Worm (Caenorhabditis elegans) whole organism, L4/young adult: ENCODE measurements around the gene srh-219.

Source experiments
- W03F9.2 ChIP-seq: fragments of 150-350 bp; optimal IDR thresholded peaks from 2 replicates; lab custom pipeline; 2014; ENCODE audit warnings: missing biosample characterization, missing genetic modification characterization
- dao-5 ChIP-seq: sonication (generic microtip); optimal IDR thresholded peaks from 2 replicates; lab custom pipeline; 2016; ENCODE audit warnings: missing genotype, missing genetic modification characterization, moderate library complexity, missing compliant biosample characterization
- him-1 ChIP-seq: sonication (generic microtip); optimal IDR thresholded peaks from 2 replicates; lab custom pipeline; 2016; ENCODE audit warnings: missing genotype, missing genetic modification reagents, missing genetic modification characterization, missing compliant biosample characterization

DNA sequence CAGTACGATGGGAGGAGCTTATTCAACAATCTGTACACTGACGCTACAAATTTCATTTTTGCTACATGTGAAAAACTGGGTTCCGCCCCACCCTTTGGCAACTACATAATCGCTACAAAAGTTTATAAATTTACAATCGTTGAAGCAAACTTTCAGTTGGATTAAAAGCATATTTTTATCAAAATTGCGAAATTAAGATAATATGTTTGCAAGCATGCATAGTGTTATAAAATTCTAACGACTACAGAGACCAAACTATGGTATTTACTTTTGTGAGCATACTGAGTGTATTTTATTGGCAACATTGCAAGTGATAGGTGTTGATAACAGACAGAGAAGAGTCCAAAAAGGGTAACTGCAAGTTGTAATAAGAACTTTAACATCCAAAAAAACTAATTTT is 16.7 kb upstream of the srh-219 start, which contains the start of gene C06B8.2:
- TF ChIP-seq dao-5 (tag; lab: Kevin White, UChicago) (no peak), W03F9.2 (tag; lab: Kevin White, UChicago) (no peak), him-1 (tag; lab: Kevin White, UChicago) (no peak)
